Fruit fly (Drosophila melanogaster) whole organism, embryonic: Measurements from ENCODE around the gene ND-39.

Source experiments
- Adf1 ChIP-seq: fragments of 200-800 bp; sonication (Bioruptor generic); IDR thresholded peaks from 2 replicates; pipeline ENCODE4 v1.3.6; 2022; ENCODE audit warnings: missing biosample characterization, missing genetic modification characterization
- B-H2 ChIP-seq: fragments of 200-800 bp; sonication (Bioruptor generic); optimal IDR thresholded peaks from 2 replicates; lab custom pipeline; 2018; ENCODE audit warnings: missing biosample characterization, mild to moderate bottlenecking, missing genetic modification characterization
- Bteb2 ChIP-seq: fragments of 200-800 bp; sonication (Bioruptor generic); optimal IDR thresholded peaks from 2 replicates; lab custom pipeline; 2016; ENCODE audit warnings: missing biosample characterization, missing genetic modification characterization
- CG10366 ChIP-seq: fragments of 200-800 bp; sonication (Bioruptor generic); IDR thresholded peaks from 2 replicates; pipeline ENCODE4 v1.3.6; 2022; ENCODE audit warnings: missing biosample characterization, missing genetic modification characterization
- CG11093 ChIP-seq: fragments of 200-800 bp; sonication (Bioruptor generic); IDR thresholded peaks from 3 replicates; pipeline ENCODE4 v1.3.6; 2022; ENCODE audit warnings: missing biosample characterization, missing genetic modification characterization
- CG11696 ChIP-seq: fragments of 200-800 bp; sonication (Bioruptor generic); IDR thresholded peaks from 2 replicates; pipeline ENCODE4 v1.3.6; 2022; ENCODE audit warnings: missing biosample characterization, missing genetic modification characterization
- CG12391 ChIP-seq: fragments of 200-800 bp; sonication (Bioruptor generic); optimal IDR thresholded peaks from 3 replicates; lab custom pipeline; 2018; ENCODE audit warnings: missing biosample characterization, mild to moderate bottlenecking, missing genetic modification characterization, moderate library complexity
- CG12744 ChIP-seq: fragments of 200-800 bp; sonication (Bioruptor generic); optimal IDR thresholded peaks from 2 replicates; lab custom pipeline; 2016; ENCODE audit warnings: missing biosample characterization, missing genetic modification characterization
- CG13287 ChIP-seq: fragments of 200-800 bp; sonication (Bioruptor generic); IDR thresholded peaks from 2 replicates; pipeline ENCODE4 v1.3.6; 2022; ENCODE audit warnings: missing biosample characterization, missing genetic modification characterization; ENCODE audit not compliant: partially characterized antibody
- CG13424 ChIP-seq: fragments of 200-800 bp; sonication (Bioruptor generic); optimal IDR thresholded peaks from 2 replicates; lab custom pipeline; 2019; ENCODE audit warnings: missing biosample characterization, mild to moderate bottlenecking, missing genetic modification characterization, moderate library complexity
- CG14667 ChIP-seq: fragments of 200-800 bp; sonication (Bioruptor generic); IDR thresholded peaks from 2 replicates; pipeline ENCODE4 v1.3.6; 2022; ENCODE audit warnings: missing biosample characterization, missing genetic modification characterization
- CG17186 ChIP-seq: fragments of 200-800 bp; sonication (Bioruptor generic); optimal IDR thresholded peaks from 3 replicates; lab custom pipeline; 2017; ENCODE audit warnings: missing biosample characterization, missing genetic modification reagents, missing genetic modification characterization
- CG2129 ChIP-seq: fragments of 200-800 bp; sonication (Bioruptor generic); IDR thresholded peaks from 2 replicates; pipeline ENCODE4 v1.3.6; 2022; ENCODE audit warnings: missing biosample characterization, missing genetic modification characterization; ENCODE audit not compliant: partially characterized antibody
- CG30403 ChIP-seq: fragments of 200-800 bp; sonication (Bioruptor generic); optimal IDR thresholded peaks from 3 replicates; lab custom pipeline; 2016; ENCODE audit warnings: missing biosample characterization, missing genetic modification characterization
- CG32532 ChIP-seq: fragments of 200-800 bp; sonication (Bioruptor generic); IDR thresholded peaks from 2 replicates; pipeline ENCODE4 v1.3.6; 2022; ENCODE audit warnings: missing biosample characterization, missing genetic modification characterization
- CG3281 ChIP-seq: fragments of 200-800 bp; sonication (Bioruptor generic); optimal IDR thresholded peaks from 3 replicates; lab custom pipeline; 2017; ENCODE audit warnings: missing biosample characterization, mild to moderate bottlenecking, missing genetic modification characterization
- CG4404 ChIP-seq: fragments of 200-800 bp; sonication (Bioruptor generic); IDR thresholded peaks from 2 replicates; pipeline ENCODE4 v1.3.6; 2022; ENCODE audit warnings: missing biosample characterization, missing genetic modification characterization
- CG4424 ChIP-seq: fragments of 200-800 bp; sonication (Bioruptor generic); optimal IDR thresholded peaks from 3 replicates; lab custom pipeline; 2016; ENCODE audit warnings: missing biosample characterization, missing genetic modification characterization
- CG6813 ChIP-seq: fragments of 200-800 bp; sonication (Bioruptor generic); optimal IDR thresholded peaks from 2 replicates; lab custom pipeline; 2017; ENCODE audit warnings: missing biosample characterization, missing genetic modification characterization, mild to moderate bottlenecking, moderate library complexity, missing genetic modification reagents
- CG8281 ChIP-seq: fragments of 200-800 bp; sonication (Bioruptor generic); optimal IDR thresholded peaks from 2 replicates; lab custom pipeline; 2018; ENCODE audit warnings: missing biosample characterization, mild to moderate bottlenecking, missing genetic modification characterization, moderate library complexity
- CG9609 ChIP-seq: fragments of 200-800 bp; sonication (Bioruptor generic); optimal IDR thresholded peaks from 3 replicates; lab custom pipeline; 2016; ENCODE audit warnings: missing biosample characterization, missing genetic modification characterization
- HmgD ChIP-seq: fragments of 200-800 bp; sonication (Bioruptor generic); optimal IDR thresholded peaks from 3 replicates; lab custom pipeline; 2016; ENCODE audit warnings: missing biosample characterization, missing genetic modification characterization
- Hr3 ChIP-seq: fragments of 200-800 bp; sonication (Bioruptor generic); optimal IDR thresholded peaks from 3 replicates; lab custom pipeline; 2016; ENCODE audit warnings: missing biosample characterization, missing genetic modification characterization
- Hr78 ChIP-seq, 2 experiments: fragments of 200-800 bp in 1 of 2; fragments of >200 bp in 1 of 2; sonication (Bioruptor generic) in 1 of 2; optimal IDR thresholded peaks; 2 replicates each; lab custom pipeline; 2017 to 2019; ENCODE audit warnings: missing biosample characterization in 2 of 2, missing genetic modification characterization in 2 of 2, mild to moderate bottlenecking in 1 of 2, moderate library complexity in 1 of 2
- Meics ChIP-seq: fragments of 200-800 bp; sonication (Bioruptor generic); optimal IDR thresholded peaks from 2 replicates; lab custom pipeline; 2017; ENCODE audit warnings: missing biosample characterization, mild to moderate bottlenecking, missing genetic modification characterization
- Opbp ChIP-seq: fragments of 200-800 bp; sonication (Bioruptor generic); IDR thresholded peaks from 3 replicates; pipeline ENCODE4 v1.3.6; 2022; ENCODE audit warnings: missing biosample characterization, missing genetic modification characterization; ENCODE audit not compliant: partially characterized antibody
- Pdp1 ChIP-seq, 2 experiments: fragments of 200-800 bp; sonication (Bioruptor generic); optimal IDR thresholded peaks; 3 replicates each; lab custom pipeline; 2016; ENCODE audit warnings: missing biosample characterization in 2 of 2, missing genetic modification characterization in 2 of 2, mild to moderate bottlenecking in 1 of 2, moderate library complexity in 1 of 2
- Ravus ChIP-seq: fragments of 200-800 bp; sonication (Bioruptor generic); IDR thresholded peaks from 2 replicates; pipeline ENCODE4 v1.3.6; 2022; ENCODE audit warnings: missing biosample characterization, missing genetic modification characterization
- abd-A ChIP-seq: fragments of 200-800 bp; sonication (Bioruptor generic); optimal IDR thresholded peaks from 3 replicates; lab custom pipeline; 2019; ENCODE audit warnings: missing biosample characterization, mild to moderate bottlenecking, missing genetic modification characterization, moderate library complexity
- aop ChIP-seq: fragments of 200-800 bp; sonication (Bioruptor generic); IDR thresholded peaks from 2 replicates; pipeline ENCODE4 v1.3.6; 2022; ENCODE audit warnings: missing biosample characterization, missing genetic modification characterization
- ash1 ChIP-seq: fragments of 200-800 bp; sonication (Bioruptor generic); optimal IDR thresholded peaks from 2 replicates; lab custom pipeline; 2018; ENCODE audit warnings: missing biosample characterization, mild to moderate bottlenecking, missing genetic modification characterization
- cad ChIP-seq: fragments of >200 bp; optimal IDR thresholded peaks from 2 replicates; lab custom pipeline; 2017; ENCODE audit warnings: missing biosample characterization, missing genetic modification characterization
- cas ChIP-seq: fragments of 200-800 bp; sonication (Bioruptor generic); IDR thresholded peaks from 2 replicates; pipeline ENCODE4 v1.3.6; 2022; ENCODE audit warnings: missing biosample characterization, missing genetic modification characterization
- eve ChIP-seq, 2 experiments: fragments of >200 bp; optimal IDR thresholded peaks; 2 replicates each; lab custom pipeline; 2017; ENCODE audit warnings: missing biosample characterization in 2 of 2, missing genetic modification characterization in 2 of 2
- fd3F ChIP-seq: fragments of 200-800 bp; sonication (Bioruptor generic); optimal IDR thresholded peaks from 2 replicates; lab custom pipeline; 2018; ENCODE audit warnings: missing biosample characterization, mild to moderate bottlenecking, missing genetic modification characterization, moderate library complexity
- grau ChIP-seq: fragments of 200-800 bp; optimal IDR thresholded peaks from 3 replicates; lab custom pipeline; 2019; ENCODE audit warnings: missing biosample characterization, mild to moderate bottlenecking, missing genetic modification characterization, moderate library complexity
- hbn ChIP-seq: fragments of 200-800 bp; sonication (Bioruptor generic); IDR thresholded peaks from 2 replicates; pipeline ENCODE4 v1.3.6; 2022; ENCODE audit warnings: missing biosample characterization, missing genetic modification characterization; ENCODE audit not compliant: partially characterized antibody
- ken ChIP-seq: fragments of 200-800 bp; sonication (Bioruptor generic); IDR thresholded peaks from 3 replicates; pipeline ENCODE4 v1.3.6; 2022; ENCODE audit warnings: missing biosample characterization, missing genetic modification characterization
- mld ChIP-seq: fragments of 200-800 bp; sonication (Bioruptor generic); IDR thresholded peaks from 3 replicates; pipeline ENCODE4 v1.3.6; 2022; ENCODE audit warnings: missing biosample characterization, missing genetic modification characterization; ENCODE audit not compliant: partially characterized antibody
- otp ChIP-seq: fragments of 200-800 bp; sonication (Bioruptor generic); IDR thresholded peaks from 3 replicates; pipeline ENCODE4, ENCODE4 v1.3.6; 2022; ENCODE audit warnings: missing biosample characterization, missing genetic modification characterization
- pb ChIP-seq: fragments of 200-800 bp; sonication (Bioruptor generic); optimal IDR thresholded peaks from 3 replicates; lab custom pipeline; 2016; ENCODE audit warnings: missing biosample characterization, missing genetic modification characterization
- so ChIP-seq: fragments of 200-800 bp; sonication (Bioruptor generic); IDR thresholded peaks from 3 replicates; pipeline ENCODE4 v1.3.6; 2022; ENCODE audit warnings: missing biosample characterization, missing genetic modification characterization
- tgo ChIP-seq: fragments of 200-800 bp; sonication (Bioruptor generic); IDR thresholded peaks from 3 replicates; pipeline ENCODE4 v1.3.6; 2022; ENCODE audit warnings: missing biosample characterization, missing genetic modification characterization
- twi ChIP-seq: fragments of 200-800 bp; optimal IDR thresholded peaks from 2 replicates; lab custom pipeline; 2019; ENCODE audit warnings: missing biosample characterization, mild to moderate bottlenecking, missing genetic modification characterization, moderate library complexity
- tx ChIP-seq: fragments of 200-800 bp; sonication (Bioruptor generic); optimal IDR thresholded peaks from 2 replicates; lab custom pipeline; 2016; ENCODE audit warnings: missing biosample characterization, missing genetic modification characterization
- wor ChIP-seq: fragments of 200-800 bp; sonication (Bioruptor generic); IDR thresholded peaks from 2 replicates; pipeline ENCODE4 v1.3.6; 2022; ENCODE audit warnings: missing biosample characterization, missing genetic modification characterization
- zf30C ChIP-seq: fragments of 200-800 bp; sonication (Bioruptor generic); optimal IDR thresholded peaks from 3 replicates; lab custom pipeline; 2018; ENCODE audit warnings: missing biosample characterization, mild to moderate bottlenecking, missing genetic modification characterization

Gene ND-39

dm6 chr3L:20525743-20526142 lies 33.9 kb downstream of the ND-39 start (continued):
- TF ChIP-seq CG13287 (GFP tag; lab: Robert Waterston, UW), result peak; percentile 17; the same call in 1 of the 2 replicates
- TF ChIP-seq CG11093 (GFP tag; lab: Robert Waterston, UW), result no peak
- TF ChIP-seq CG32532 (GFP tag; lab: Robert Waterston, UW), result no peak
- no peak for TF ChIP-seq eve (GFP tag; optimal IDR thresholded peaks at IDR 0.05; lab: Kevin White, UChicago)
- TF ChIP-seq CG8281 (tag; lab: Kevin White, UChicago), result no peak

dm6 chr3L:20526143-20526195 lies 34.1 kb downstream of the ND-39 start, which contains the start of gene Pss:
Gene Pss (minus strand): TSS chr3L:20526174.
- TF ChIP-seq twi (tag; lab: Kevin White, UChicago), result no peak
- peak; percentile 6 for TF ChIP-seq cad (GFP tag; lab: Kevin White, UChicago)
- TF ChIP-seq Pdp1 (GFP tag; optimal IDR thresholded peaks at IDR 0.05; lab: Kevin White, UChicago), result peak in 1 of 2 experiments; percentile 77
- TF ChIP-seq otp, result no peak
- TF ChIP-seq, all 482 proteins: peak for 2

dm6 chr3L:20526196-20526740 lies 34.4 kb downstream of the ND-39 start, which contains the start of gene Nubp2:
Gene Nubp2 (plus strand): TSS chr3L:20526576.
- TF ChIP-seq ash1 (GFP tag; lab: Kevin White, UChicago) (peak; percentile 64), CG2129 (GFP tag; lab: Robert Waterston, UW) (no peak), Bteb2 (peak; percentile 94), CG14667 (GFP tag; lab: Robert Waterston, UW) (peak; percentile 89), hbn (no peak), CG12391 (tag; lab: Kevin White, UChicago) (peak; percentile 98), Adf1 (GFP tag; lab: Robert Waterston, UW) (peak; percentile 78), Meics (GFP tag; lab: Kevin White, UChicago) (peak; percentile 96), CG17186 (GFP tag; lab: Kevin White, UChicago) (peak; percentile 84), Hr78 (GFP tag; optimal IDR thresholded peaks at IDR 0.05; lab: Kevin White, UChicago) (peak in 1 of 2 experiments; percentile 85), grau (tag; lab: Kevin White, UChicago) (peak; percentile 96), CG10366 (peak; percentile 90), Ravus (GFP tag; lab: Robert Waterston, UW) (peak; percentile 71), Hr3 (GFP tag; lab: Kevin White, UChicago) (peak; percentile 99), pb (GFP tag; lab: Kevin White, UChicago) (peak; percentile 74), CG6813 (GFP tag; lab: Kevin White, UChicago) (peak; percentile 64), cad (GFP tag; lab: Kevin White, UChicago) (no peak), tgo (GFP tag; lab: Robert Waterston, UW) (peak; percentile 95), ken (GFP tag; lab: Robert Waterston, UW) (peak; percentile 92), mld (GFP tag; lab: Robert Waterston, UW) (no peak), CG4404 (GFP tag; lab: Robert Waterston, UW) (peak; percentile 96), otp (peak; percentile 83), zf30C (GFP tag; lab: Kevin White, UChicago) (peak; percentile 4), abd-A (tag; lab: Kevin White, UChicago) (no peak), B-H2 (GFP tag; lab: Kevin White, UChicago) (peak; percentile 96), CG12744 (GFP tag; lab: Kevin White, UChicago) (peak; percentile 88), wor (GFP tag; lab: Robert Waterston, UW) (peak; percentile 83), cas (GFP tag; lab: Robert Waterston, UW) (peak; percentile 81), CG13424 (tag; lab: Kevin White, UChicago) (peak; percentile 98), CG3281 (GFP tag; lab: Kevin White, UChicago) (peak; percentile 96), HmgD (GFP tag; lab: Kevin White, UChicago) (peak; percentile 40), Pdp1 (GFP tag; optimal IDR thresholded peaks at IDR 0.05; lab: Kevin White, UChicago) (peak; percentile 36 to 96), aop (GFP tag; lab: Robert Waterston, UW) (0 out of 2 replicates have a peak, but pooled peaks have one; percentile 13), CG30403 (GFP tag; lab: Kevin White, UChicago) (peak; percentile 99), fd3F (peak; percentile 95), CG9609 (GFP tag; lab: Kevin White, UChicago) (peak; percentile 94), CG11696 (GFP tag; lab: Robert Waterston, UW) (peak; percentile 73), so (GFP tag; lab: Robert Waterston, UW) (peak; percentile 87), CG4424 (GFP tag; lab: Kevin White, UChicago) (peak; percentile 96), Opbp (GFP tag; lab: Robert Waterston, UW) (no peak), tx (peak; percentile 92)
